Fruit fly (Drosophila melanogaster) S2 (cell line): ENCODE data around the gene CG5853.

Experiments used
- CG8478 ChIP-seq: fragments of >200 bp; optimal IDR thresholded peaks from 2 replicates; lab custom pipeline; 2018
- CTCF ChIP-seq, 2 experiments: fragments of >200 bp; optimal IDR thresholded peaks; 2 replicates each; lab custom pipeline; 2018

CG5853 gene

dm6 chr2L:9947265-9947664, at the start of gene CG5853:
Gene CG5853, minus strand, starts transcription at chr2L:9947648.
- no peak for TF ChIP-seq CG8478 (lab: Kevin White, UChicago)
- no peak for TF ChIP-seq CTCF (optimal IDR thresholded peaks at IDR 0.05; lab: Kevin White, UChicago)

dm6 chr2L:9996553-9996952, 49.1 kb upstream of the CG5853 start:
- no peak for TF ChIP-seq CG8478 (lab: Kevin White, UChicago)
- TF ChIP-seq CTCF (optimal IDR thresholded peaks at IDR 0.05; lab: Kevin White, UChicago), result no peak

DNA sequence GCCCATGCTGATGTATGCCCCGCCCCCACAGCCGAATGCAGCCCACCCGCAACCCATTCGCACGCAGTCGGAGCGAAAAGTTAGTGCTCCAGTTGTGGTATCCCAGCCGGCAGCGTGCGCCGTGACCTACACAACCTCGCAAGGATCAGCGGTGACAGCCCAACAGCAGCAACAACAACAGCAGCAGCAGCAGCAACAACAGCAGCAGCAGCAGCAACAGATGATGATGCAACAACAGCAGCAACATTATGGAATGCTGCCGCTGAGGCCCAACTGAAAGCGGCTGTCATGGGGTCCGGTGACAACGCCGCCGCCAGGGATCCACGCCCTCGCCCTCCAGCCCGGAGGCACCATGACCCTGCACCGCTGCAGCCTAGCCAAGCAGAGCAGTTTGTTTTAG, 46.9 kb upstream of the CG5853 start:
- TF ChIP-seq CTCF (optimal IDR thresholded peaks at IDR 0.05; lab: Kevin White, UChicago), result no peak
- no peak for TF ChIP-seq CG8478 (lab: Kevin White, UChicago)

DNA sequence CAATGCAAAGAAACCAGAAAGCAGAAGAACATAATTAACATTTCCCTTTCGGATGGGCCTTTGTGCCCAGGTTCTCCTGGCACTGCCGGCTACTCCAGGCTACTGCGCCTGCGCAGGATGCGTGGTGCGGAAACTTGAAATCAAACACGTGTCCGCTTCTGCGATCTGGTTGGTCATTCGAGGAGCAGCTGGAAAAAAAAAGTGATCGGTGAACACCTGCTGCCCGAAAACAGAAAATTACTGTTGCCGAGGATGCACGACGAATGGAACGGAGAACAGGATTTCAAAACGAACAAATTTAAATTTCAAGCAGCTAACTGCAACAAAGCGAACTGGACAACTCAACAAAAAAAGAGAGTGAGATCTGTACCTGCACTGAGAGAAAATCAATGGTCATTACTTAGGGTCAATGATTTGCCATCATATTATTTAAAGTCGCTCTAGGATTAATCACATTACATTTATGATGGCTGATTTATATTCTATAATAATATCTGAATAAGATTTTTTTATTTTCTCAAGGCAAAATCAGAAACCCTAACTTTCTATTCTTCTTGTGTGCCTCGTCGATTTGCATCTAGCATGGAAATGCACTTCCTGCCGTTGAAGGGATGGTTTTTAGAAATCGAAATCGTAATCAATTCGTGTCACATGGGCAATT, 42.5 kb upstream of the CG5853 start:
- TF ChIP-seq CTCF (optimal IDR thresholded peaks at IDR 0.05; lab: Kevin White, UChicago) (no peak), CG8478 (lab: Kevin White, UChicago) (no peak)

- no peak for TF ChIP-seq CG8478 (lab: Kevin White, UChicago)
- no peak for TF ChIP-seq CTCF (optimal IDR thresholded peaks at IDR 0.05; lab: Kevin White, UChicago)
Observed at dm6 chr2L:9989275-9989674, 41.8 kb upstream of the CG5853 start.

DNA sequence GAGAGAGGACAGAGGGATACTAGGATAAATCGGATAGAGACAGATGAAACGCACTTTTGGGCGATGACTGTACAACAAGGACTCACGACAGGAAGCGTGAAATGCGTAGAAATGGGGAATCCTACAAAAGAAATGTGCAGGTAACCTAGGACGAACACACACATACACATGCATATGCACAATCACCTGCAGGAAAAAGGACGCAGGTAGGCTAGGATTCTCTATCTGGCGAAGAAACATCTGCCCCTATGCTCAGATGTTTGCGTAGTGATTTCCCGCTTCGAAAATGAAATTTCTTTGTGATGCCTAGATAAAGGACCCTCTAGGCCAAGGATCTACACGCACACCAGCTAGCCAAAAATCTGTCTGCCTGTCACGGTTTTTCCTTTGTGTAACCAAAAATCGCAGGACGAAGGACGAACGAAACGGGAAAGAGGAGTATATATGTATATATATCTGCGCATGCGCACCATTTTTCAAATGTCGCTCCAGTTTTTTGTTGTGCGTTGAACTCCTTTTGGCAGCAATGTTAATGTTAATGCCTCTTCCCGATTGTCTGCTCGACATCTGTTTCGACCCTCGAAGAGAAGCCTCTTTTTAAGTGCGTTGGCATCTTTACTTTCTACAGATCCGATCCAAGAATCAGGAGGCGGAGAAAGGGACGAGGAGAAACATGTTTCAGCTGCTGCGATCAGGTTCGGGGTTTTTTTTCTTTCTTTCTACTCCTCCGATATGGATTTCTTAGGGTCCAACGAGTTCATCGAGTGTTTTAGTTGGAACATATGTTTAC, 40.9 kb upstream of the CG5853 start:
- TF ChIP-seq CTCF (optimal IDR thresholded peaks at IDR 0.05; lab: Kevin White, UChicago) (no peak), CG8478 (lab: Kevin White, UChicago) (no peak)

dm6 chr2L:9986402-9987350, 39.2 kb upstream of the CG5853 start:
- TF ChIP-seq CTCF (optimal IDR thresholded peaks at IDR 0.05; lab: Kevin White, UChicago), result no peak
- TF ChIP-seq CG8478 (lab: Kevin White, UChicago), result no peak

DNA sequence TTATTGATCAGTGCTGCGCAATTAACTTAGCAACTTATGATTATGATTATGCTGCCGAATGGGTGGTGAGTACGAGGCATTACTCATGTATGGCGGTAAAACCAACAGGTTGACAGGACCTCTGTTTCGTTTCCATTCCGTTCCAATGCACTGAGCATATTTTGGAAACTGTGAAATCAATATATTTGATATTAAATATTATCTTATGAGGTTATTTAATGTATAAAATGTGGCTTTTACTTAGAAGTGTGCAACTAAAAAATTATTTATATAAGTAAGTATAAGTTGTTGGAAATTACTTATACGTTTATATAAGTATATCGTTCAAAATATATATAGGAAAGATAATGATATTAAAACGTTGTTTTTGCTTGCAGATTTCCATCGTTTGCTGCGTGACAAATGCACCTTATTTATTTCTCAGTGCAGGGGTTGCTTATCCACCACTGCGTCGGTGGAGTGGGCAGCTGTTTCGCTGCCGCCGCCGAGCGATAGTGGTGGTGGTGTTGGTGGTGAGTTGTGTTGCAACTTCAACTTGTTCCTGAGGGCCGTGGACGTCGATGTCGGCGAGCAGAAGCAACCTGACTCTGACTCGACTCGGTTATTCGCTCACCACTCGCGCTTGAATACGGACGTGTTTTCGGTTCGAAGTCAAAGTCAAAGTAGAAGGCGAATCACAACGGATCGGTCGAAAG, 36.8 kb upstream of the CG5853 start, which contains the start of gene bib:
Gene bib (plus strand): TSS at position 568 of the 695 bp plus-strand sequence.
- TF ChIP-seq CTCF (optimal IDR thresholded peaks at IDR 0.05; lab: Kevin White, UChicago) (no peak), CG8478 (lab: Kevin White, UChicago) (no peak)

DNA sequence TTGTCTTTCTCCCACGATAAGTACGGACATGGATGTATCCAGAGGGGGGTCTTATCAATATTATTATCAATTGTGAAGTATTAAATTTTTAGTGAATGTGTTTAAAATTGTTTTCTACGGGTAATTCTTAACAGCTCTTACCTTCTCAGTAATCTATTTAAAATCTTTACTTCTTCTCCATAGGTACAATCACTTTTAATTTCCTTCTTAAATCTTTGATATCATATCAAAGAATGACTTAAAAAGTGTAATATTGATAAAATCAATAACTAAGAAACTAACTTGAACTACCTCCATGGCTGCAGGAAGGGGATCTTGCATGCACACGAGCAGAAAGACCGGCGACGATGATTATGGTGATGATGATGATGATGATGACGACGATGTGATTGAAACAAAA, 35.1 kb upstream of the CG5853 start:
- TF ChIP-seq CG8478 (lab: Kevin White, UChicago), result no peak
- no peak for TF ChIP-seq CTCF (optimal IDR thresholded peaks at IDR 0.05; lab: Kevin White, UChicago)

DNA sequence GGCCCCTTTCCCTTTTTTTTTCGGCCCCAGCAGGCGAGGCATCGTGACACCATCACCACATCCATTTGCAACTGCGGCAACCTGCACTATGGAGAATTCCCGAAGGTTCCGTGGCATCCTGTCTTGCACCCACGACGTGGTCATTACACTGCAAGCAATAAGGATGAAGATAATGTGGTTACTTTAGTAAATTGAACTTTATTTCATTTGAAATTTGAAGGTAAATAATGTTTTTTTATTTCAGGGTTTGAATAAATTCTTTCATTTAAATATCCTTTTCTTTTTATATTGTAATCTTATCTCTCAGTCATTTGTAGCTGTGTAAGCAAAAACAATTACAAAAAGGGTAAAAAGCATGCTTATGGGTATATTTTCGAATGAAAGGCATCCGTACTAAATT, 34.4 kb upstream of the CG5853 start:
- TF ChIP-seq CG8478 (lab: Kevin White, UChicago), result no peak
- TF ChIP-seq CTCF (optimal IDR thresholded peaks at IDR 0.05; lab: Kevin White, UChicago), result no peak

DNA sequence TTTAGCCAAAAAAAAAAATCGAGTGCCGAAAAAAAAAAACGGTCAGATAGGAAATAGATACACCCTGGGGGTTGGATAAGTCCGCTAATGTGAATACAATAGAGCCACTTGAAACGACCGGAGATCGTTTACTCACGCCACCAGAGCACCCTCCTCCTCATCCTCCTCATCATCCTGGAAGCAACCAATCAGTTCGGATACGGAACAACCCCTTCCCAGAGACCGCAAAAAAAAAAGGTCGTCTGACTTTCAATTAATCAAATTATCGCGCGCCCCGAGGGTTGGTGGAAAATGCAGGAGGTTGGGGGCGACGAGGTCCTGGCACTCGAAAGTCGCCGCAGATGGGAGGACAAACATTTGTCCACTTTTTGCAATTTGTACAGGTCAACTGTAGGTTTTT, 25.2 kb upstream of the CG5853 start:
- TF ChIP-seq CG8478 (lab: Kevin White, UChicago) (no peak), CTCF (optimal IDR thresholded peaks at IDR 0.05; lab: Kevin White, UChicago) (no peak)

DNA sequence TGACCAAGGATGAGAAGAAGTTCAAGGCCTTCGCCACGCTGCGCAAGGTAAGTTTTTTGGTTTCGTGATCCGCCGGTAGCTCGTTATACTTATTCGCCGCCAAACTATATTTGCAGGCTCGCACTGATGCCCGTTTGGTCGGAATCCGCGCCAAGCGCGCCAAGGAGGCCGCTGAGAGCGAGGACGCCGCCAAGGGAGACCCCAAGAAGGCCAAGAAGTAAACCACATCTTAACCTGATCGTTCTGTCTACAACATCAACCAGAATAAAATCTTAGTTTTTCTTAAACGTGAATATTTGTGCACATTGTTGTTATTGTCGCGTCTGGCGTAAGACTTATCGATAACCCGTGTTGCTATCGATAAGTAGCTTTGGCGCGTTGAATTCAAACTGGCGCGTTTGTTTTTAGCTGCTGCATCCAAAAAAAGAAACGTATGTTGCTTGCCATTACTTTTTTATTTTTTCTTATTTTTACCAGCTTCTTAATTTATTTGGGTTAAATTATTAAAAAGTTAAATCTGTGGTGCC, 20.8 kb upstream of the CG5853 start:
- no peak for TF ChIP-seq CTCF (optimal IDR thresholded peaks at IDR 0.05; lab: Kevin White, UChicago)

DNA sequence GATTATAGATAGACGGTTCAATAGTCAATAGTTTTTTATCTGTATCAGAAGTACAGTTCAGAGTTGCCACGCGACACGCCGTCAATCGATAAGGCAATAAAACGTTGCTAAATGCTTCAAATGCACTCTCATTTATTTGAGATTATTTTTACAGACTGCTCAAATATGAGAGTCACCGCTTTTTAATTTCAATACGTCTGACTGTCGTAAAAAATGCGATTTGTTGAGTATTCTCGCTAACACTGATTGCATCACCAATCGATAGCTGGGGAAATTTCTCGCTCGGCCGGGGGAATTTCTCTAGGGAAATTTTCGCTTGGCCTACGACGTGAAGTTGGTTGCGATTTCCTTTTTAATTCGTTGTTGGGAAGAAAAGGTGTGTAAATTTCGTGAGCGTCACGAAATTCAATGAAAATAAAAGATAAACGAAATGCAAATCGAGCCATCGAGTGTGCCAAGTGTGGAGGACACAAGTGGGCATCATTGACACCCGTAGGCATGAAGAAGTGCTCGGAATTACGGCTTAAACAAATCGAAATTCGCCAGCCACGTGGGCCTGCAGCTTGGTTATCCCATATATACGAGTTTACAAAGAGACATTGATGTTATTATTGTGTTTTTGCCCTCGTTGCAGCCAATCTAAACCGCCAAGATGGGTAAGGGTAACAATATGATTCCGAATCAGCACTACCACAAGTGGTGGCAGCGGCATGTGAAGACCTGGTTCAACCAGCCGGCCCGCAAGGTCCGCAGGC, 19.7 kb upstream of the CG5853 start, which contains the start of the genes Dref and RpL13:
Gene Dref (minus strand): TSS at position 247 of the 755 bp plus-strand sequence.
Gene RpL13 (plus strand): TSS at position 331 of the 755 bp plus-strand sequence.
- TF ChIP-seq CTCF (optimal IDR thresholded peaks at IDR 0.05; lab: Kevin White, UChicago) (no peak), CG8478 (lab: Kevin White, UChicago) (no peak)
